Worm (Caenorhabditis elegans): ENCODE measurements around the gene C04A2.15.

Gene C04A2.15

ce11 chrII:6831531-6832201 lies 20.4 kb upstream of the C04A2.15 start:
- no peak for TF ChIP-seq alr-1 (tag; optimal IDR thresholded peaks at IDR 0.05)
- TF ChIP-seq fos-1 (tag; optimal IDR thresholded peaks at IDR 0.05), result peak; percentile 29
- TF ChIP-seq nhr-129 (tag; optimal IDR thresholded peaks at IDR 0.05), result peak; percentile 41
- peak in 1 of 2 experiments; percentile 4 for TF ChIP-seq mdl-1 (tag; optimal IDR thresholded peaks at IDR 0.05)
- no peak for TF ChIP-seq ztf-11 (tag; optimal IDR thresholded peaks at IDR 0.05)
- peak; percentile 4 for TF ChIP-seq F13H6.1 (tag; optimal IDR thresholded peaks at IDR 0.05)

ce11 chrII:6832207-6832606 lies 19.8 kb upstream of the C04A2.15 start:
- TF ChIP-seq nhr-10 (tag; optimal IDR thresholded peaks at IDR 0.05), result no peak
- TF ChIP-seq nhr-25 (tag; optimal IDR thresholded peaks at IDR 0.05), result no peak
- no peak for TF ChIP-seq ceh-82 (tag; optimal IDR thresholded peaks at IDR 0.05)
- no peak for TF ChIP-seq peb-1 (tag; optimal IDR thresholded peaks at IDR 0.05)
- TF ChIP-seq unc-62 (GFP tag; optimal IDR thresholded peaks at IDR 0.05), result no peak
- no peak for TF ChIP-seq ztf-4 (tag; optimal IDR thresholded peaks at IDR 0.05)
- no peak for TF ChIP-seq skn-1 (tag; optimal IDR thresholded peaks at IDR 0.05)
- TF ChIP-seq lsy-2 (tag; optimal IDR thresholded peaks at IDR 0.05), result no peak

- TF ChIP-seq nhr-25 (tag; optimal IDR thresholded peaks at IDR 0.05), result peak; percentile 12
- TF ChIP-seq sma-9 (GFP tag; optimal IDR thresholded peaks at IDR 0.05), result peak; percentile 27
- TF ChIP-seq sma-9 (tag; optimal IDR thresholded peaks at IDR 0.05), result no peak
- peak; percentile 81 for TF ChIP-seq elt-1 (tag; optimal IDR thresholded peaks at IDR 0.05)
- no peak for TF ChIP-seq ceh-16 (tag; optimal IDR thresholded peaks at IDR 0.05)
- TF ChIP-seq F13H6.1 (tag; optimal IDR thresholded peaks at IDR 0.05), result peak; percentile 30
- no peak for TF ChIP-seq nhr-11 (tag; optimal IDR thresholded peaks at IDR 0.05)
- TF ChIP-seq lin-39 (tag; optimal IDR thresholded peaks at IDR 0.05), result no peak
- TF ChIP-seq unc-55 (GFP tag; optimal IDR thresholded peaks at IDR 0.05), result no peak
- TF ChIP-seq lin-13 (GFP tag; optimal IDR thresholded peaks at IDR 0.05), result no peak
These were observed 19.2 kb upstream of the C04A2.15 start for ce11 chrII:6832695-6833389.

ce11 chrII:6833781-6834339 lies 18.2 kb upstream of the C04A2.15 start:
- no peak for TF ChIP-seq nhr-237 (tag; optimal IDR thresholded peaks at IDR 0.05)
- TF ChIP-seq peb-1 (tag; optimal IDR thresholded peaks at IDR 0.05), result no peak
- TF ChIP-seq zag-1 (tag; optimal IDR thresholded peaks at IDR 0.05), result no peak
- TF ChIP-seq ztf-1 (GFP tag; conservative IDR thresholded peaks at IDR 0.05), result no peak
- no peak for TF ChIP-seq skn-1 (tag; optimal IDR thresholded peaks at IDR 0.05)
- no peak for TF ChIP-seq nhr-11 (tag; optimal IDR thresholded peaks at IDR 0.05)
- no peak for TF ChIP-seq dmd-4 (tag; optimal IDR thresholded peaks at IDR 0.05)
- TF ChIP-seq aly-2 (tag; optimal IDR thresholded peaks at IDR 0.05), result no peak
- TF ChIP-seq elt-3 (tag; optimal IDR thresholded peaks at IDR 0.05), result no peak
- TF ChIP-seq ceh-82 (tag; optimal IDR thresholded peaks at IDR 0.05), result no peak
- no peak for TF ChIP-seq nhr-12 (tag; optimal IDR thresholded peaks at IDR 0.05)
- TF ChIP-seq ztf-4 (tag; optimal IDR thresholded peaks at IDR 0.05), result no peak
- peak; percentile 62 for TF ChIP-seq F13H6.1 (tag; optimal IDR thresholded peaks at IDR 0.05)
- peak; percentile 75 for TF ChIP-seq crh-2 (tag; optimal IDR thresholded peaks at IDR 0.05)
- TF ChIP-seq nhr-129 (tag; optimal IDR thresholded peaks at IDR 0.05), result peak; percentile 74
- no peak for TF ChIP-seq nhr-77 (tag; optimal IDR thresholded peaks at IDR 0.05)
- no peak for TF ChIP-seq ZK546.5 (tag; optimal IDR thresholded peaks at IDR 0.05)
- no peak for TF ChIP-seq unc-55 (GFP tag; optimal IDR thresholded peaks at IDR 0.05)
- no peak for TF ChIP-seq lin-13 (GFP tag; optimal IDR thresholded peaks at IDR 0.05)
- TF ChIP-seq unc-62 (GFP tag; optimal IDR thresholded peaks at IDR 0.05), result no peak
- peak; percentile 55 for TF ChIP-seq nhr-25 (tag; optimal IDR thresholded peaks at IDR 0.05)
- TF ChIP-seq fos-1 (tag; optimal IDR thresholded peaks at IDR 0.05), result peak; percentile 32
- TF ChIP-seq mdl-1 (tag; optimal IDR thresholded peaks at IDR 0.05), result no peak
- TF ChIP-seq lin-39 (tag; optimal IDR thresholded peaks at IDR 0.05), result no peak
- peak; percentile 31 for TF ChIP-seq sma-9 (GFP tag; optimal IDR thresholded peaks at IDR 0.05)
- no peak for TF ChIP-seq sma-9 (tag; optimal IDR thresholded peaks at IDR 0.05)
- peak; percentile 17 for TF ChIP-seq sma-3 (GFP tag; optimal IDR thresholded peaks at IDR 0.05)
- no peak for TF ChIP-seq egl-27 (tag; optimal IDR thresholded peaks at IDR 0.05)
- no peak for TF ChIP-seq elt-1 (tag; optimal IDR thresholded peaks at IDR 0.05)
- TF ChIP-seq alr-1 (tag; optimal IDR thresholded peaks at IDR 0.05), result no peak
- no peak for TF ChIP-seq Y55F3AM.14 (GFP tag; optimal IDR thresholded peaks at IDR 0.05)
- no peak for TF ChIP-seq ceh-16 (tag; optimal IDR thresholded peaks at IDR 0.05)
- no peak for TF ChIP-seq unc-39 (tag; optimal IDR thresholded peaks at IDR 0.05)
- no peak for TF ChIP-seq ama-1 (optimal IDR thresholded peaks at IDR 0.05)
- TF ChIP-seq lsy-2 (tag; optimal IDR thresholded peaks at IDR 0.05), result peak in 1 of 2 experiments; percentile 9
- peak; percentile 5 for TF ChIP-seq C34F6.9 (tag; optimal IDR thresholded peaks at IDR 0.05)
- peak; percentile 44 for TF ChIP-seq blmp-1 (tag; optimal IDR thresholded peaks at IDR 0.05; ENCODE audit: insufficient read depth)
- no peak for TF ChIP-seq nhr-6 (tag; optimal IDR thresholded peaks at IDR 0.05)
- no peak for TF ChIP-seq ztf-11 (tag; optimal IDR thresholded peaks at IDR 0.05)
- no peak for TF ChIP-seq nhr-10 (tag; optimal IDR thresholded peaks at IDR 0.05)
